Worm (Caenorhabditis elegans) whole organism, late embryonic: Measurements from ENCODE around the gene rme-1.

Experiments used
- C08G9.2 ChIP-seq: sonication (generic microtip); optimal IDR thresholded peaks from 2 replicates; lab custom pipeline; 2016; ENCODE audit warnings: mild to moderate bottlenecking, missing genetic modification characterization, moderate library complexity, missing compliant biosample characterization
- F13H6.1 ChIP-seq: sonication (generic microtip); optimal IDR thresholded peaks from 2 replicates; lab custom pipeline; 2016; ENCODE audit warnings: missing genetic modification characterization, missing compliant biosample characterization
- K02D7.2 ChIP-seq: sonication (generic microtip); optimal IDR thresholded peaks from 2 replicates; lab custom pipeline; 2017; ENCODE audit warnings: mild to moderate bottlenecking, missing genetic modification characterization, missing compliant biosample characterization
- K09A11.1 ChIP-seq: sonication (generic microtip); optimal IDR thresholded peaks from 2 replicates; lab custom pipeline; 2017; ENCODE audit warnings: antibody characterized with exemption, mild to moderate bottlenecking, missing genetic modification characterization, missing compliant biosample characterization; ENCODE audit not compliant: insufficient read depth
- T23F11.4 ChIP-seq: fragments of 200-800 bp; sonication (Bioruptor generic); optimal IDR thresholded peaks from 2 replicates; lab custom pipeline; 2018; ENCODE audit warnings: mild to moderate bottlenecking, missing genetic modification characterization, missing compliant biosample characterization
- Y22D7AL.16 ChIP-seq: sonication (generic microtip); optimal IDR thresholded peaks from 2 replicates; lab custom pipeline; 2016; ENCODE audit warnings: missing genetic modification characterization, missing compliant biosample characterization
- ahr-1 ChIP-seq: sonication (generic microtip); optimal IDR thresholded peaks from 2 replicates; lab custom pipeline; 2016; ENCODE audit warnings: missing genetic modification characterization, missing compliant biosample characterization
- ceh-2 ChIP-seq: sonication (generic microtip); optimal IDR thresholded peaks from 2 replicates; lab custom pipeline; 2016; ENCODE audit warnings: missing genotype, missing genetic modification characterization, missing compliant biosample characterization
- ceh-22 ChIP-seq: sonication (generic microtip); optimal IDR thresholded peaks from 2 replicates; lab custom pipeline; 2017; ENCODE audit warnings: missing biosample characterization, missing genetic modification characterization
- ceh-24 ChIP-seq: sonication (generic microtip); optimal IDR thresholded peaks from 2 replicates; lab custom pipeline; 2016; ENCODE audit warnings: mild to moderate bottlenecking, missing genetic modification characterization, missing compliant biosample characterization
- ceh-45 ChIP-seq: fragments of 200-800 bp; sonication (Bioruptor generic); IDR thresholded peaks from 2 replicates; pipeline ENCODE4 v1.3.6; 2022; ENCODE audit warnings: missing genetic modification reagents, missing genetic modification characterization, missing compliant biosample characterization
- ceh-48 ChIP-seq: sonication (generic microtip); optimal IDR thresholded peaks from 2 replicates; lab custom pipeline; 2016; ENCODE audit warnings: missing genetic modification characterization, inconsistent platforms, missing compliant biosample characterization
- che-1 ChIP-seq: sonication (generic microtip); optimal IDR thresholded peaks from 2 replicates; lab custom pipeline; 2016; ENCODE audit warnings: mild to moderate bottlenecking, missing genetic modification characterization, missing compliant biosample characterization
- dmd-4 ChIP-seq: sonication (generic microtip); optimal IDR thresholded peaks from 2 replicates; lab custom pipeline; 2016; ENCODE audit warnings: borderline replicate concordance, missing genetic modification characterization, missing compliant biosample characterization
- dve-1 ChIP-seq: sonication (generic microtip); optimal IDR thresholded peaks from 2 replicates; lab custom pipeline; 2017; ENCODE audit warnings: antibody characterized with exemption, mild to moderate bottlenecking, missing genetic modification characterization, missing compliant biosample characterization
- elt-4 ChIP-seq: sonication (generic microtip); optimal IDR thresholded peaks from 2 replicates; lab custom pipeline; 2016; ENCODE audit warnings: missing genetic modification characterization, missing compliant biosample characterization
- ets-4 ChIP-seq: sonication (generic microtip); optimal IDR thresholded peaks from 2 replicates; lab custom pipeline; 2016; ENCODE audit warnings: missing genetic modification characterization, missing compliant biosample characterization
- fax-1 ChIP-seq: sonication (generic microtip); optimal IDR thresholded peaks from 2 replicates; lab custom pipeline; 2016; ENCODE audit warnings: missing genotype, missing genetic modification characterization, missing compliant biosample characterization
- hlh-15 ChIP-seq: sonication (generic microtip); optimal IDR thresholded peaks from 2 replicates; lab custom pipeline; 2016; ENCODE audit warnings: missing genetic modification characterization, missing compliant biosample characterization
- hlh-30 ChIP-seq: sonication (generic microtip); optimal IDR thresholded peaks from 2 replicates; lab custom pipeline; 2017; ENCODE audit warnings: antibody characterized with exemption, missing genetic modification characterization, missing compliant biosample characterization; ENCODE audit not compliant: insufficient read depth
- hlh-6 ChIP-seq: sonication (generic microtip); optimal IDR thresholded peaks from 2 replicates; lab custom pipeline; 2016; ENCODE audit warnings: missing genotype, missing genetic modification characterization, missing compliant biosample characterization
- lim-6 ChIP-seq: sonication (generic microtip); optimal IDR thresholded peaks from 2 replicates; lab custom pipeline; 2016; ENCODE audit warnings: missing genetic modification characterization, missing compliant biosample characterization
- lin-11 ChIP-seq: fragments of 200-800 bp; sonication (Bioruptor generic); optimal IDR thresholded peaks from 2 replicates; lab custom pipeline; 2018; ENCODE audit warnings: mild to moderate bottlenecking, missing genetic modification characterization, missing compliant biosample characterization
- nfya-1 ChIP-seq: sonication (generic microtip); optimal IDR thresholded peaks from 2 replicates; lab custom pipeline; 2017; ENCODE audit warnings: missing genetic modification characterization, mild to moderate bottlenecking, missing compliant biosample characterization, antibody characterized with exemption, moderate library complexity
- nhr-232 ChIP-seq: sonication (generic microtip); optimal IDR thresholded peaks from 2 replicates; lab custom pipeline; 2016; ENCODE audit warnings: missing genetic modification characterization, missing compliant biosample characterization
- pag-3 ChIP-seq: sonication (generic microtip); optimal IDR thresholded peaks from 2 replicates; lab custom pipeline; 2016; ENCODE audit warnings: missing compliant biosample characterization, missing genetic modification characterization, borderline replicate concordance
- pat-9 ChIP-seq: fragments of 200-800 bp; sonication (Bioruptor generic); optimal IDR thresholded peaks from 2 replicates; lab custom pipeline; 2018; ENCODE audit warnings: mild to moderate bottlenecking, missing genetic modification characterization, moderate library complexity, missing compliant biosample characterization
- pha-2 ChIP-seq: sonication (generic microtip); optimal IDR thresholded peaks from 2 replicates; lab custom pipeline; 2017; ENCODE audit warnings: mild to moderate bottlenecking, missing genetic modification characterization, missing compliant biosample characterization
- pqm-1 ChIP-seq: sonication (generic microtip); optimal IDR thresholded peaks from 2 replicates; lab custom pipeline; 2016; ENCODE audit warnings: missing genetic modification characterization, missing compliant biosample characterization
- rnt-1 ChIP-seq: sonication (generic microtip); optimal IDR thresholded peaks from 2 replicates; lab custom pipeline; 2016; ENCODE audit warnings: missing genetic modification characterization, missing compliant biosample characterization
- sdc-2 ChIP-seq: sonication (generic microtip); optimal IDR thresholded peaks from 2 replicates; lab custom pipeline; 2016; ENCODE audit warnings: missing genotype, missing genetic modification characterization, missing compliant biosample characterization
- syd-9 ChIP-seq: sonication (generic microtip); optimal IDR thresholded peaks from 2 replicates; lab custom pipeline; 2016; ENCODE audit warnings: mild to moderate bottlenecking, missing genetic modification characterization, moderate library complexity, missing compliant biosample characterization
- tbx-7 ChIP-seq: sonication (generic microtip); optimal IDR thresholded peaks from 2 replicates; lab custom pipeline; 2016; ENCODE audit warnings: missing genotype, missing genetic modification characterization, missing compliant biosample characterization
- unc-42 ChIP-seq: sonication (generic microtip); optimal IDR thresholded peaks from 2 replicates; lab custom pipeline; 2016; ENCODE audit warnings: missing genotype, missing genetic modification characterization, missing compliant biosample characterization
- unc-86 ChIP-seq: sonication (generic microtip); optimal IDR thresholded peaks from 2 replicates; lab custom pipeline; 2016; ENCODE audit warnings: missing genetic modification characterization, missing compliant biosample characterization
- ztf-16 ChIP-seq: sonication (generic microtip); optimal IDR thresholded peaks from 2 replicates; lab custom pipeline; 2017; ENCODE audit warnings: missing genetic modification characterization, missing compliant biosample characterization

rme-1 gene

DNA sequence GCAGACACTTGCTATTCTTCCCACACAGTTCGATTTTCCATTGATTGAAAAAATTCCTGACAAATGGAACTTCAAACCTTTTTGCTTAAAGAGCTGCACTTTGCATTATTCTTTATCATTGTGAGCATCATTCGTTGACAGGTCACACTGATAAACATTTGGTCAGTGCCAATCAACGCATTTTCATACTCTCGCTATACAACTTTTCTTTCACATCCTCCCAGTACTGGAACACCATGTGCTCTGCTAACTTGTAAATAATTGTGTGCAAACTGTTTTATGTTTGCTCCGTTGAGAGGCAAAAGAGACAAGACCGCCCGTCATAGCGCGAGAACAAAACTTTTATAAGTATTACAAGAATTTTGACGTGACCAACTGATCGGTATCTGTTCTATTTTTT, 2.8 kb downstream of the rme-1 start:
- TF ChIP-seq rnt-1 (tag; lab: Kevin White, UChicago) (no peak), ceh-22 (tag; lab: Kevin White, UChicago) (no peak), sdc-2 (tag; lab: Kevin White, UChicago) (no peak), nhr-232 (no peak), che-1 (tag; lab: Kevin White, UChicago) (no peak), hlh-15 (no peak), dve-1 (tag; lab: Kevin White, UChicago) (no peak)

DNA sequence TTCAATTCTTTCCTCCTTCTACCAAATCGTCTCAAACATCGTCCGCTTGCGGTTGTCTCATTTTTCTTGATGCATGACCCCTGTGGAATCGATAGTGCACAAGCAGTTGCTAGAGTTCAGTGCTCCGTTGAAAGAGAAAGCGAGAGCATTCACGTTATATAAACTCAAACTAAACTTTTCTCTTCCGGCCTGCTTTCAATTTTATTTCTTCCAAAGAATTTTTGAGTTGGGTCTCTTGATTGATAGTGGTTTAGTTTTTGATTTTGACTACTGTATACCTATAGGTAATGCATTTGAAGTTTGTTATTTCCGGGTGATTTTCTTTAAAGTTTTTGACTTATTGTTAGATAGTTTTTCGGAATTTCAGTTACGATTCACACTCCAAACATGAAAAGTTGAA, 3.9 kb downstream of the rme-1 start:
- TF ChIP-seq elt-4 (tag; lab: Kevin White, UChicago) = no peak
- TF ChIP-seq Y22D7AL.16 (tag; lab: Kevin White, UChicago) = no peak
- no peak for TF ChIP-seq pag-3 (tag; lab: Kevin White, UChicago)
- TF ChIP-seq ztf-16 (tag; lab: Kevin White, UChicago) = no peak
- TF ChIP-seq pha-2 (tag; lab: Kevin White, UChicago) = no peak
- no peak for TF ChIP-seq unc-86 (tag; lab: Kevin White, UChicago)
- TF ChIP-seq che-1 (tag; lab: Kevin White, UChicago) = no peak
- TF ChIP-seq rnt-1 (tag; lab: Kevin White, UChicago) = no peak

DNA sequence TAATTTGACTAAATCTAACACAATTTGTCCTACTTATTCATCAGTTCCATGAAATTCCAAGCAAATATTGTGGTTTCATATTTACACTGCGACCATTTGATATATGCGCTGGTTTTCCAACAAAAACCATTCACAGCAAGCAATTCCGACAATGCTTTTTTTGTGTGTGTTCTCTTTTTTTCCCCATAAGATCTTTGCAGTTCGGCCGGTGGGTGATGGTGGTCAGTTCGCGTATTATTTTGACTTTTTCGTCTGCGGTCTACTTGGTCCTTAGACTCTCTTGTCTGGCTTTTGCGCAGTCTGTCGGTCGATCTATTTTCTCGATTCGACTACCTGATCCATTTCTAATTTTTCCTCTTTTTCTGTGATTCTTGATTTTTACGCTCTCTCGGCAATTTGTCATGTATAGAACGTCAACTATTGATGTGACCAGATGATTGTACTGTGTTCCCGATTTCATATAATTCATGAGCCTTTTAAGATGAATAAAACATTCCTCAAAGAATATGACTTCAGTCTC, 4.6 kb downstream of the rme-1 start:
- TF ChIP-seq unc-86 (tag; lab: Kevin White, UChicago) = no peak
- no peak for TF ChIP-seq ets-4
- no peak for TF ChIP-seq nfya-1 (tag; lab: Kevin White, UChicago)
- TF ChIP-seq ceh-22 (tag; lab: Kevin White, UChicago) = no peak
- no peak for TF ChIP-seq lim-6 (tag; lab: Kevin White, UChicago)
- TF ChIP-seq ahr-1 = no peak
- TF ChIP-seq sdc-2 (tag; lab: Kevin White, UChicago) = no peak
- no peak for TF ChIP-seq C08G9.2 (tag; lab: Kevin White, UChicago)
- TF ChIP-seq dmd-4 (tag; lab: Kevin White, UChicago) = no peak
- TF ChIP-seq, all 69 proteins: peak for 0

DNA sequence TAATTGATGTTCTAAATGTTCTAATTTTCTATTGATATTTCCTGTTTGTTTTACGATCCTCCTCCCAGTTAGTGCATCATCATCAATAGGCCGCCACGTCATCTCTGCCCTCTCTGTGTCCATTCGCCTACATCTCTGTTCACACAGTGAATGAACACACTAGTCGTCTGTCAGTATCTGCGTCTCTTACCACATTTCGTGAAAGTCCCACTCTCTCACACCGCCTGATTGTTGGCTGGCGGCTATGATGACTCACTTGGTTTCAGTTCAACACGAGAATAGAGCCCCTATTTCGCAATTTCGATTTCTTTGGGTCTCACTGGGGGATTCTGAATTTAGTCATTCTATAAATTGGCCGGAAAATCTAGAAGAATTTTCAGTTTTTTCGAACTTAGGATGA, 5.2 kb downstream of the rme-1 start:
- no peak for TF ChIP-seq ceh-24 (tag; lab: Kevin White, UChicago)
- TF ChIP-seq hlh-15 = no peak
- no peak for TF ChIP-seq fax-1 (tag; lab: Kevin White, UChicago)
- TF ChIP-seq tbx-7 = no peak
- TF ChIP-seq ceh-2 (tag; lab: Kevin White, UChicago) = no peak
- peak; percentile 5 for TF ChIP-seq hlh-30
- TF ChIP-seq hlh-6 (tag; lab: Kevin White, UChicago) = no peak
- no peak for TF ChIP-seq unc-86 (tag; lab: Kevin White, UChicago)
- no peak for TF ChIP-seq T23F11.4 (GFP tag; lab: Kevin White, UChicago)
- no peak for TF ChIP-seq unc-42 (tag; lab: Kevin White, UChicago)
- TF ChIP-seq nfya-1 (tag; lab: Kevin White, UChicago) = peak; percentile 19
- no peak for TF ChIP-seq syd-9 (tag; lab: Kevin White, UChicago)
- TF ChIP-seq ceh-45 (GFP tag; lab: Robert Waterston, UW) = no peak
- no peak for TF ChIP-seq ahr-1
- TF ChIP-seq, all 69 proteins: peak for 2

DNA sequence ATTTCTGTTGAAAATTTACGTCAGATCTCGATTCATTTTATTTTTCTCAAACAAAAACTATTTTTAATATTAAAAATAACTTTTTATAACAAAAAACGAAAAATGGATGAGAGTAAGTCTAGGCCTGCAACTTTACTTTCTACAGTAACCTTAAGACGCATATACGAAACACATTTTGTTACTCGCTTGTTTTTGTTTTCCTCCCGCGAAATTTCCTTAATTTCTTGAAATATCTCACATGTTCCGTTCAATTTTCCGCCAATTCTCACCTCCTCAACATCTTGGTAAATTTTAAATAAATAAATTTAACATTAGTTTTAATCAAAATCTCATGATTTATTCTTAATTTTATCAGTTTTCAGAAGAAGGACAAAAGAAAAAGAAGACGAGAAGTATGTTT, 5.8 kb downstream of the rme-1 start:
- TF ChIP-seq K02D7.2 (tag; lab: Kevin White, UChicago) = no peak
- no peak for TF ChIP-seq T23F11.4 (GFP tag; lab: Kevin White, UChicago)
- no peak for TF ChIP-seq pat-9 (tag; lab: Kevin White, UChicago)
- no peak for TF ChIP-seq pqm-1 (tag; lab: Kevin White, UChicago)
- no peak for TF ChIP-seq K09A11.1 (tag; lab: Kevin White, UChicago)
- TF ChIP-seq F13H6.1 (tag; lab: Kevin White, UChicago) = no peak
- TF ChIP-seq ceh-48 (tag; lab: Kevin White, UChicago) = no peak
- no peak for TF ChIP-seq lin-11
